Fruit fly (Drosophila melanogaster) whole organism, embryonic: Measurements from ENCODE around the gene CG15764.

Experiments
- Aef1 ChIP-seq: fragments of 200-800 bp; sonication (Bioruptor generic); IDR thresholded peaks from 3 replicates; pipeline ENCODE4 v1.3.6; 2022; ENCODE audit warnings: missing biosample characterization, missing genetic modification characterization
- Antp ChIP-seq: fragments of 200-800 bp; sonication (Bioruptor generic); optimal IDR thresholded peaks from 3 replicates; lab custom pipeline; 2016; ENCODE audit warnings: missing biosample characterization, missing genetic modification characterization
- CG10147 ChIP-seq: fragments of 200-800 bp; sonication (Bioruptor generic); optimal IDR thresholded peaks from 2 replicates; lab custom pipeline; 2019; ENCODE audit warnings: missing biosample characterization, mild to moderate bottlenecking, missing genetic modification characterization, moderate library complexity
- CG11085 ChIP-seq: fragments of 200-800 bp; sonication (Bioruptor generic); IDR thresholded peaks from 2 replicates; pipeline ENCODE4 v1.3.6; 2022; ENCODE audit warnings: missing biosample characterization, missing genetic modification characterization
- CG12744 ChIP-seq: fragments of 200-800 bp; sonication (Bioruptor generic); optimal IDR thresholded peaks from 2 replicates; lab custom pipeline; 2016; ENCODE audit warnings: missing biosample characterization, missing genetic modification characterization
- CG13123 ChIP-seq: fragments of 200-800 bp; sonication (Bioruptor generic); optimal IDR thresholded peaks from 2 replicates; lab custom pipeline; 2016; ENCODE audit warnings: missing biosample characterization, missing genetic modification characterization
- CG14860 ChIP-seq: fragments of 200-800 bp; sonication (Bioruptor generic); IDR thresholded peaks from 3 replicates; pipeline ENCODE4 v1.3.6; 2022; ENCODE audit warnings: missing biosample characterization, missing genetic modification characterization; ENCODE audit not compliant: partially characterized antibody
- CG14965 ChIP-seq: fragments of 200-800 bp; sonication (Bioruptor generic); optimal IDR thresholded peaks from 2 replicates; lab custom pipeline; 2016; ENCODE audit warnings: missing biosample characterization, missing genetic modification characterization, borderline replicate concordance
- CG1529 ChIP-seq: fragments of 200-800 bp; sonication (Bioruptor generic); optimal IDR thresholded peaks from 3 replicates; lab custom pipeline; 2018; ENCODE audit warnings: missing biosample characterization, missing genetic modification characterization
- CG15479 ChIP-seq: fragments of 200-800 bp; sonication (Bioruptor generic); optimal IDR thresholded peaks from 3 replicates; lab custom pipeline; 2019; ENCODE audit warnings: missing biosample characterization, mild to moderate bottlenecking, missing genetic modification characterization, moderate library complexity
- CG17359 ChIP-seq: fragments of 200-800 bp; sonication (Bioruptor generic); optimal IDR thresholded peaks from 3 replicates; lab custom pipeline; 2018; ENCODE audit warnings: missing biosample characterization, mild to moderate bottlenecking, missing genetic modification characterization, moderate library complexity
- CG32532 ChIP-seq: fragments of 200-800 bp; sonication (Bioruptor generic); IDR thresholded peaks from 2 replicates; pipeline ENCODE4 v1.3.6; 2022; ENCODE audit warnings: missing biosample characterization, missing genetic modification characterization
- CG34376 ChIP-seq: fragments of 200-800 bp; sonication (Bioruptor generic); optimal IDR thresholded peaks from 2 replicates; lab custom pipeline; 2018; ENCODE audit warnings: missing biosample characterization, mild to moderate bottlenecking, missing genetic modification characterization
- CG4328 ChIP-seq: fragments of 200-800 bp; sonication (Bioruptor generic); optimal IDR thresholded peaks from 3 replicates; lab custom pipeline; 2017; ENCODE audit warnings: missing biosample characterization, missing genetic modification reagents, missing genetic modification characterization
- CG4617 ChIP-seq: fragments of 200-800 bp; sonication (Bioruptor generic); optimal IDR thresholded peaks from 3 replicates; lab custom pipeline; 2016; ENCODE audit warnings: missing biosample characterization, missing genetic modification characterization, borderline replicate concordance
- CG5180 ChIP-seq: fragments of 200-800 bp; sonication (Bioruptor generic); optimal IDR thresholded peaks from 3 replicates; lab custom pipeline; 2017; ENCODE audit warnings: missing biosample characterization, missing genetic modification characterization, mild to moderate bottlenecking, moderate library complexity, missing genetic modification reagents
- CG5953 ChIP-seq: fragments of 200-800 bp; sonication (Bioruptor generic); IDR thresholded peaks from 2 replicates; pipeline ENCODE4 v1.3.6; 2022; ENCODE audit warnings: missing biosample characterization, missing genetic modification characterization
- D ChIP-seq, 2 experiments: fragments of 200-800 bp in 1 of 2; fragments of >200 bp in 1 of 2; sonication (Bioruptor generic) in 1 of 2; optimal IDR thresholded peaks; 2 replicates in 1 of 2; 3 replicates in 1 of 2; lab custom pipeline; 2017; ENCODE audit warnings: mild to moderate bottlenecking in 1 of 2, missing biosample characterization in 1 of 2, missing genetic modification characterization in 1 of 2, missing genetic modification reagents in 1 of 2
- D19A ChIP-seq: fragments of 200-800 bp; optimal IDR thresholded peaks from 3 replicates; lab custom pipeline; 2019; ENCODE audit warnings: missing biosample characterization, mild to moderate bottlenecking, missing genetic modification characterization, moderate library complexity
- Dek ChIP-seq: fragments of 200-800 bp; sonication (Bioruptor generic); optimal IDR thresholded peaks from 3 replicates; lab custom pipeline; 2019; ENCODE audit warnings: missing biosample characterization, mild to moderate bottlenecking, missing genetic modification characterization, moderate library complexity
- Dip3 ChIP-seq: fragments of 200-800 bp; sonication (Bioruptor generic); optimal IDR thresholded peaks from 3 replicates; lab custom pipeline; 2016; ENCODE audit warnings: missing biosample characterization, missing genetic modification characterization
- Doc2 ChIP-seq: fragments of 200-800 bp; sonication (Bioruptor generic); IDR thresholded peaks from 2 replicates; pipeline ENCODE4 v1.3.6; 2022; ENCODE audit warnings: missing biosample characterization, missing genetic modification characterization
- Hmr ChIP-seq: fragments of 200-800 bp; sonication (Bioruptor generic); optimal IDR thresholded peaks from 3 replicates; lab custom pipeline; 2017; ENCODE audit warnings: mild to moderate bottlenecking, missing biosample characterization, missing genetic modification reagents, missing genetic modification characterization
- MTF-1 ChIP-seq: fragments of 200-800 bp; sonication (Bioruptor generic); optimal IDR thresholded peaks from 2 replicates; lab custom pipeline; 2018; ENCODE audit warnings: missing biosample characterization, mild to moderate bottlenecking, missing genetic modification characterization, borderline replicate concordance
- Neu2 ChIP-seq: fragments of 200-800 bp; sonication (Bioruptor generic); optimal IDR thresholded peaks from 3 replicates; lab custom pipeline; 2016; ENCODE audit warnings: missing biosample characterization, missing genetic modification characterization, borderline replicate concordance
- Oli ChIP-seq: fragments of 200-800 bp; sonication (Bioruptor generic); optimal IDR thresholded peaks from 2 replicates; lab custom pipeline; 2018; ENCODE audit warnings: missing biosample characterization, mild to moderate bottlenecking, missing genetic modification characterization, moderate library complexity
- Stat92E ChIP-seq, 3 experiments: fragments of >200 bp in 2 of 3; fragments of 200-800 bp in 1 of 3; sonication (Bioruptor generic) in 1 of 3; optimal IDR thresholded peaks; 2 replicates each; lab custom pipeline; 2017 to 2019; ENCODE audit warnings: missing biosample characterization in 3 of 3, missing genetic modification characterization in 3 of 3, mild to moderate bottlenecking in 1 of 3, moderate library complexity in 1 of 3
- ara ChIP-seq: fragments of 200-800 bp; sonication (Bioruptor generic); IDR thresholded peaks from 2 replicates; pipeline ENCODE4 v1.3.6; 2022; ENCODE audit warnings: missing biosample characterization, missing genetic modification characterization
- ash1 ChIP-seq: fragments of 200-800 bp; sonication (Bioruptor generic); optimal IDR thresholded peaks from 2 replicates; lab custom pipeline; 2018; ENCODE audit warnings: missing biosample characterization, mild to moderate bottlenecking, missing genetic modification characterization
- chinmo ChIP-seq: fragments of 200-800 bp; sonication (Bioruptor generic); IDR thresholded peaks from 4 replicates; pipeline ENCODE4 v1.3.6; 2022; ENCODE audit warnings: missing biosample characterization, missing genetic modification characterization; ENCODE audit not compliant: partially characterized antibody
- cwo ChIP-seq: fragments of 200-800 bp; sonication (Bioruptor generic); optimal IDR thresholded peaks from 3 replicates; lab custom pipeline; 2017; ENCODE audit warnings: missing biosample characterization, missing genetic modification characterization, mild to moderate bottlenecking, moderate library complexity, missing genetic modification reagents
- dan ChIP-seq: fragments of 200-800 bp; sonication (Bioruptor generic); IDR thresholded peaks from 2 replicates; pipeline ENCODE4 v1.3.6; 2022; ENCODE audit warnings: missing biosample characterization, missing genetic modification characterization
- gem ChIP-seq: fragments of 200-800 bp; sonication (Bioruptor generic); optimal IDR thresholded peaks from 2 replicates; lab custom pipeline; 2019; ENCODE audit warnings: missing biosample characterization, mild to moderate bottlenecking, missing genetic modification characterization, moderate library complexity
- hkb ChIP-seq, 2 experiments: fragments of 200-800 bp in 1 of 2; fragments of >200 bp in 1 of 2; sonication (Bioruptor generic) in 1 of 2; IDR thresholded peaks in 1 of 2; optimal IDR thresholded peaks in 1 of 2; 2 replicates each; pipeline versions ENCODE4 v1.3.6 to Lab custom; 2017 to 2022; ENCODE audit warnings: missing biosample characterization in 1 of 2, missing genetic modification characterization in 1 of 2
- lbe ChIP-seq: fragments of 200-800 bp; sonication (Bioruptor generic); optimal IDR thresholded peaks from 2 replicates; lab custom pipeline; 2016; ENCODE audit warnings: missing biosample characterization, mild to moderate bottlenecking, missing genetic modification characterization
- phol ChIP-seq: fragments of 200-800 bp; sonication (Bioruptor generic); optimal IDR thresholded peaks from 3 replicates; lab custom pipeline; 2018; ENCODE audit warnings: missing biosample characterization, mild to moderate bottlenecking, missing genetic modification characterization, moderate library complexity
- pum ChIP-seq: fragments of 200-800 bp; sonication (Bioruptor generic); optimal IDR thresholded peaks from 2 replicates; lab custom pipeline; 2016; ENCODE audit warnings: missing biosample characterization, missing genetic modification characterization
- rib ChIP-seq: fragments of 200-800 bp; sonication (Bioruptor generic); IDR thresholded peaks from 2 replicates; pipeline ENCODE4 v1.3.6; 2022; ENCODE audit warnings: missing biosample characterization, missing genetic modification characterization
- sens ChIP-seq: fragments of 200-800 bp; sonication (Bioruptor generic); peaks from one replicate; lab custom pipeline; 2016; ENCODE audit warnings: missing biosample characterization, missing genetic modification characterization
- sug ChIP-seq: fragments of 200-800 bp; optimal IDR thresholded peaks from 2 replicates; lab custom pipeline; 2019; ENCODE audit warnings: missing biosample characterization, mild to moderate bottlenecking, missing genetic modification characterization, moderate library complexity
- tap ChIP-seq: fragments of 200-800 bp; optimal IDR thresholded peaks from 3 replicates; lab custom pipeline; 2019; ENCODE audit warnings: missing biosample characterization, mild to moderate bottlenecking, missing genetic modification characterization, moderate library complexity

CG15764 gene

dm6 chrX:5907916-5908315 lies 39.0 kb downstream of the CG15764 start, which contains the start of gene CG12236 (continued):
- no peak for TF ChIP-seq Neu2
- peak; percentile 34 for TF ChIP-seq Antp (GFP tag; lab: Kevin White, UChicago)
- TF ChIP-seq CG4617: peak; percentile 79
- no peak for TF ChIP-seq cwo (GFP tag; lab: Kevin White, UChicago)
- peak; percentile 96 for TF ChIP-seq rib (GFP tag; lab: Robert Waterston, UW)
- TF ChIP-seq Hmr (GFP tag; lab: Kevin White, UChicago): peak; percentile 71
- TF ChIP-seq CG4328 (GFP tag; lab: Kevin White, UChicago): peak; percentile 16
- TF ChIP-seq Dek (tag; lab: Kevin White, UChicago): peak; percentile 38
- TF ChIP-seq ara: no peak
- peak; percentile 100 for TF ChIP-seq phol (tag; lab: Kevin White, UChicago)
- TF ChIP-seq gem (tag; lab: Kevin White, UChicago): no peak
- peak in 1 of 3 experiments; percentile 19 for TF ChIP-seq Stat92E (GFP tag; optimal IDR thresholded peaks at IDR 0.05; lab: Kevin White, UChicago)
- no peak for TF ChIP-seq D (optimal IDR thresholded peaks at IDR 0.05; lab: Kevin White, UChicago)
- TF ChIP-seq D (GFP tag; optimal IDR thresholded peaks at IDR 0.05; lab: Kevin White, UChicago): no peak
- TF ChIP-seq CG15479: no peak
- peak; percentile 63 for TF ChIP-seq ash1 (GFP tag; lab: Kevin White, UChicago)
- TF ChIP-seq CG17359 (tag; lab: Kevin White, UChicago): peak; percentile 32
- TF ChIP-seq CG13123 (GFP tag; lab: Kevin White, UChicago): no peak
- TF ChIP-seq CG5180 (GFP tag; lab: Kevin White, UChicago): no peak
- peak; percentile 63 for TF ChIP-seq MTF-1
- no peak for TF ChIP-seq Doc2 (GFP tag; lab: Robert Waterston, UW)
- no peak for TF ChIP-seq tap (tag; lab: Kevin White, UChicago)
- no peak for TF ChIP-seq dan (GFP tag; lab: Robert Waterston, UW)
- TF ChIP-seq pum (GFP tag; lab: Kevin White, UChicago): no peak
- TF ChIP-seq CG1529 (GFP tag; lab: Kevin White, UChicago): no peak
- peak; percentile 44; the same call in 1 of the 2 replicates for TF ChIP-seq CG11085 (GFP tag; lab: Robert Waterston, UW)
- 0 out of 3 replicates have a peak, but pooled peaks have one; percentile 32 for TF ChIP-seq Aef1 (GFP tag; lab: Robert Waterston, UW)
- peak; percentile 39 for TF ChIP-seq hkb (optimal IDR thresholded peaks at IDR 0.05; lab: Kevin White, UChicago)
- TF ChIP-seq hkb (GFP tag; IDR thresholded peaks at IDR 0.05; lab: Robert Waterston, UW): peak; percentile 53
- no peak for TF ChIP-seq CG5953 (GFP tag; lab: Robert Waterston, UW)
- peak; percentile 35 for TF ChIP-seq D19A (tag; lab: Kevin White, UChicago)
- no peak for TF ChIP-seq CG12744 (GFP tag; lab: Kevin White, UChicago)
- TF ChIP-seq CG14965 (GFP tag; lab: Kevin White, UChicago): no peak
- TF ChIP-seq CG10147 (GFP tag; lab: Kevin White, UChicago): peak; percentile 39
- TF ChIP-seq Dip3 (GFP tag; lab: Kevin White, UChicago): peak; percentile 34

- TF ChIP-seq CG34376 (GFP tag; lab: Kevin White, UChicago) (peak; percentile 41), sug (tag; lab: Kevin White, UChicago) (peak; percentile 99), CG15479 (peak; percentile 35), CG14860 (no peak), sens (peak; percentile 54), CG32532 (GFP tag; lab: Robert Waterston, UW) (no peak), lbe (GFP tag; lab: Kevin White, UChicago) (no peak), chinmo (GFP tag; lab: Robert Waterston, UW) (0 out of 4 replicates have a peak, but pooled peaks have one; percentile 49), Oli (tag; lab: Kevin White, UChicago) (no peak)
These were observed 46.3 kb downstream of the CG15764 start for dm6 chrX:5914992-5915751.
